Fruit fly (Drosophila melanogaster) whole organism, adult: Measurements from ENCODE around the gene GstT3.

Experiments used
- CG33017 ChIP-seq: fragments of 200-800 bp; sonication (Bioruptor generic); optimal IDR thresholded peaks from 2 replicates; lab custom pipeline; 2018; ENCODE audit warnings: missing biosample characterization, mild to moderate bottlenecking, missing genetic modification characterization, moderate library complexity
- Hr96 ChIP-seq: fragments of 200-800 bp; sonication (Bioruptor generic); optimal IDR thresholded peaks from 2 replicates; lab custom pipeline; 2016; ENCODE audit warnings: missing biosample characterization, missing genetic modification characterization
- cic ChIP-seq: fragments of 200-800 bp; sonication (Bioruptor generic); optimal IDR thresholded peaks from 2 replicates; lab custom pipeline; 2017; ENCODE audit warnings: missing biosample characterization, mild to moderate bottlenecking, missing genetic modification characterization, moderate library complexity
- kay ChIP-seq: fragments of 200-800 bp; sonication (Bioruptor generic); peaks from one replicate; lab custom pipeline; 2016; ENCODE audit warnings: missing biosample characterization, missing genetic modification characterization, borderline replicate concordance
- tj ChIP-seq: fragments of 200-800 bp; sonication (Bioruptor generic); optimal IDR thresholded peaks from 3 replicates; lab custom pipeline; 2017; ENCODE audit warnings: missing biosample characterization, mild to moderate bottlenecking, missing genetic modification characterization, moderate library complexity

DNA sequence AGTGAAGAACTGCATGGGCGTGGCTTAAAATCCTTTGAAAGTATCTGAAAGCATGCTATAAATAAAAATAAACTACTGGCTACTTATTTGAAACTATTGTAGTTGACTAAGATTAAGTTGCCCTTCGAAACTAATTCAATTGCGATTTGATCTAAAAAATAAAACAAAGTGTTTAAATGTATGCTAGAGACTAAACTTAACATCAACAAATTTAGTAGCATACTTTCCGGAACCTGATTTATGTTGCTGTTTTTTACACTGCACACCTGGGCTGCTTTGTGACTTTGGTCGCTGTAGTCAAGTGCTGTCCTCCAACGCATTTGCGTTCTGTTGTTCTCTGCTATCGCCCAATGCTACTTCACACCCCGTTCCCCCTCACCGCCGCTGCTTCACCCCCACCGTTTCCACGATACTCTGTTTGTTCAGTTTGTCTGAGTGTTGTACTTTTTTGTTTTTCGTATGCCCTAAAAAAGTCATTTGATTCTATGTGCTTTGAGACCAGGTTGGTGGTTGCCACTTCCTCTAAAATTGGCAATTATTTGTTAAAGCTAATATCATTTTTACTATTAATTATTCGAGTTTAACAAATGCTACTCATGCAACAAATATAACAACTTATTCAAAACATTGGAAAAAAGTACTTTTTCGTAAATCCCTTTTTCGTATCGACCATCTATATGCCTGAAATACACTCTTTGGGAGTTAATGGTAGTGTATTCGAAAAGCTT lies 35.7 kb downstream of the GstT3 start:
- TF ChIP-seq tj (GFP tag; lab: Kevin White, UChicago): peak; percentile 12
- TF ChIP-seq cic (GFP tag; lab: Kevin White, UChicago): peak; percentile 21
- TF ChIP-seq kay (GFP tag; lab: Kevin White, UChicago): no peak
- TF ChIP-seq CG33017 (tag; lab: Kevin White, UChicago): no peak
- peak; percentile 51 for TF ChIP-seq Hr96 (GFP tag; lab: Kevin White, UChicago)
